Worm (Caenorhabditis elegans): ENCODE data around the gene ran-2.

Gene ran-2

ce11 chrIII:7894724-7895123 lies 38.6 kb upstream of the ran-2 start, which contains the start of gene ZK688.4:
Gene ZK688.4, plus strand, starts transcription at chrIII:7895024.
- TF ChIP-seq hlh-8 (tag; optimal IDR thresholded peaks at IDR 0.05) (no peak), hlh-13 (GFP tag; optimal IDR thresholded peaks at IDR 0.05) (no peak), ref-2 (tag; optimal IDR thresholded peaks at IDR 0.05) (no peak), ceh-45 (GFP tag; IDR thresholded peaks at IDR 0.05) (no peak), ttx-3 (tag; optimal IDR thresholded peaks at IDR 0.05) (no peak), ceh-31 (tag; optimal IDR thresholded peaks at IDR 0.05) (no peak), ahr-1 (tag; optimal IDR thresholded peaks at IDR 0.05) (no peak), hlh-30 (tag; optimal IDR thresholded peaks at IDR 0.05; ENCODE audit: insufficient read depth) (no peak), K02D7.2 (tag; optimal IDR thresholded peaks at IDR 0.05) (no peak), fkh-6 (tag; optimal IDR thresholded peaks at IDR 0.05) (no peak), K09A11.1 (tag; optimal IDR thresholded peaks at IDR 0.05; ENCODE audit: insufficient read depth) (no peak), nhr-232 (tag; optimal IDR thresholded peaks at IDR 0.05) (no peak), unc-86 (tag; optimal IDR thresholded peaks at IDR 0.05) (no peak), elt-4 (tag; optimal IDR thresholded peaks at IDR 0.05) (no peak)

ce11 chrIII:7896925-7897324 lies 36.4 kb upstream of the ran-2 start, which contains the start of gene ZK688.10:
Gene ZK688.10, minus strand, starts transcription at chrIII:7897025.
- TF ChIP-seq odd-2 (tag; optimal IDR thresholded peaks at IDR 0.05) = no peak
- TF ChIP-seq zip-5 (tag; optimal IDR thresholded peaks at IDR 0.05) = no peak
- TF ChIP-seq hlh-6 (tag; optimal IDR thresholded peaks at IDR 0.05) = no peak
- TF ChIP-seq mec-3 (tag; optimal IDR thresholded peaks at IDR 0.05; ENCODE audit: borderline replicate concordance) = no peak
- TF ChIP-seq fkh-6 (tag; optimal IDR thresholded peaks at IDR 0.05) = no peak
- TF ChIP-seq nhr-11 (tag; optimal IDR thresholded peaks at IDR 0.05) = no peak

- TF ChIP-seq ceh-18 (tag; optimal IDR thresholded peaks at IDR 0.05) (no peak), ref-2 (tag; optimal IDR thresholded peaks at IDR 0.05) (no peak), C08G9.2 (tag; optimal IDR thresholded peaks at IDR 0.05) (no peak), rnt-1 (tag; optimal IDR thresholded peaks at IDR 0.05) (no peak), eyg-1 (tag; optimal IDR thresholded peaks at IDR 0.05) (no peak), ceh-9 (tag; optimal IDR thresholded peaks at IDR 0.05) (no peak), ceh-34 (tag; optimal IDR thresholded peaks at IDR 0.05) (no peak), odd-2 (tag; optimal IDR thresholded peaks at IDR 0.05) (no peak), ceh-24 (tag; optimal IDR thresholded peaks at IDR 0.05) (no peak)
Measured at ce11 chrIII:7897733-7898132, 35.6 kb upstream of the ran-2 start.

ce11 chrIII:7900733-7901132 lies 32.6 kb upstream of the ran-2 start, which contains the start of gene best-24:
Gene best-24, plus strand, starts transcription at chrIII:7901033.
- TF ChIP-seq gmeb-2 (tag; optimal IDR thresholded peaks at IDR 0.05) (no peak), fkh-6 (tag; optimal IDR thresholded peaks at IDR 0.05) (no peak), C08G9.2 (tag; optimal IDR thresholded peaks at IDR 0.05) (no peak), zip-5 (tag; optimal IDR thresholded peaks at IDR 0.05) (no peak)

- TF ChIP-seq sox-4 (tag; optimal IDR thresholded peaks at IDR 0.05) (no peak), unc-42 (tag; optimal IDR thresholded peaks at IDR 0.05) (no peak), tbx-7 (tag; optimal IDR thresholded peaks at IDR 0.05) (no peak), Y22D7AL.16 (tag; optimal IDR thresholded peaks at IDR 0.05) (no peak), syd-9 (tag; optimal IDR thresholded peaks at IDR 0.05) (no peak), ceh-14 (tag; optimal IDR thresholded peaks at IDR 0.05) (no peak), pqm-1 (tag; optimal IDR thresholded peaks at IDR 0.05) (no peak), mec-3 (tag; optimal IDR thresholded peaks at IDR 0.05; ENCODE audit: borderline replicate concordance) (no peak), gmeb-2 (tag; optimal IDR thresholded peaks at IDR 0.05) (no peak)
Measured at ce11 chrIII:7903427-7903826, 29.9 kb upstream of the ran-2 start.
